Fruit fly (Drosophila melanogaster) whole organism, embryonic: ENCODE measurements around the gene CG12811.
A peak's percentile ranks its signal among the peaks of the same experiment; 100 is the strongest.

Experiments
- Awh ChIP-seq: fragments of 200-800 bp; sonication (Bioruptor generic); IDR thresholded peaks from 2 replicates; pipeline ENCODE4, ENCODE4 v1.3.6; 2022; ENCODE audit warnings: missing biosample characterization, missing genetic modification characterization
- CG10366 ChIP-seq: fragments of 200-800 bp; sonication (Bioruptor generic); IDR thresholded peaks from 2 replicates; pipeline ENCODE4 v1.3.6; 2022; ENCODE audit warnings: missing biosample characterization, missing genetic modification characterization
- CG10543 ChIP-seq: fragments of 200-800 bp; sonication (Bioruptor generic); optimal IDR thresholded peaks from 3 replicates; lab custom pipeline; 2017; ENCODE audit warnings: missing biosample characterization, mild to moderate bottlenecking, missing genetic modification characterization, moderate library complexity
- CG12299 ChIP-seq: fragments of 200-800 bp; sonication (Bioruptor generic); optimal IDR thresholded peaks from 2 replicates; lab custom pipeline; 2018; ENCODE audit warnings: missing biosample characterization, mild to moderate bottlenecking, missing genetic modification characterization
- CG12769 ChIP-seq: fragments of 200-800 bp; sonication (Bioruptor generic); optimal IDR thresholded peaks from 2 replicates; lab custom pipeline; 2019; ENCODE audit warnings: missing biosample characterization, mild to moderate bottlenecking, missing genetic modification characterization, moderate library complexity
- CG14667 ChIP-seq: fragments of 200-800 bp; sonication (Bioruptor generic); IDR thresholded peaks from 2 replicates; pipeline ENCODE4 v1.3.6; 2022; ENCODE audit warnings: missing biosample characterization, missing genetic modification characterization
- CG17328 ChIP-seq: fragments of 200-800 bp; sonication (Bioruptor generic); IDR thresholded peaks from 2 replicates; pipeline ENCODE4 v1.3.6; 2022; ENCODE audit warnings: missing biosample characterization, missing genetic modification characterization
- CG18599 ChIP-seq: fragments of 200-800 bp; sonication (Bioruptor generic); optimal IDR thresholded peaks from 3 replicates; lab custom pipeline; 2017; ENCODE audit warnings: missing biosample characterization, missing genetic modification characterization, mild to moderate bottlenecking, moderate library complexity, missing genetic modification reagents
- CG18619 ChIP-seq: fragments of 200-800 bp; sonication (Bioruptor generic); optimal IDR thresholded peaks from 3 replicates; lab custom pipeline; 2017; ENCODE audit warnings: missing biosample characterization, mild to moderate bottlenecking, missing genetic modification characterization
- CG2875 ChIP-seq: fragments of 200-800 bp; sonication (Bioruptor generic); optimal IDR thresholded peaks from 2 replicates; lab custom pipeline; 2017; ENCODE audit warnings: missing biosample characterization, mild to moderate bottlenecking, missing genetic modification characterization, missing genetic modification reagents
- CG34224 ChIP-seq: fragments of 200-800 bp; sonication (Bioruptor generic); IDR thresholded peaks from 3 replicates; pipeline ENCODE4 v1.3.6; 2022; ENCODE audit warnings: missing biosample characterization, missing genetic modification characterization; ENCODE audit not compliant: partially characterized antibody
- CG3995 ChIP-seq: fragments of 200-800 bp; sonication (Bioruptor generic); optimal IDR thresholded peaks from 3 replicates; lab custom pipeline; 2016; ENCODE audit warnings: missing biosample characterization, missing genetic modification characterization
- CG43689 ChIP-seq: fragments of 200-800 bp; sonication (Bioruptor generic); IDR thresholded peaks from 2 replicates; pipeline ENCODE4 v1.3.6; 2022; ENCODE audit warnings: missing biosample characterization, missing genetic modification characterization
- CG5953 ChIP-seq: fragments of 200-800 bp; sonication (Bioruptor generic); IDR thresholded peaks from 2 replicates; pipeline ENCODE4 v1.3.6; 2022; ENCODE audit warnings: missing biosample characterization, missing genetic modification characterization
- CG6683 ChIP-seq: fragments of 200-800 bp; sonication (Bioruptor generic); optimal IDR thresholded peaks from 2 replicates; lab custom pipeline; 2017; ENCODE audit warnings: missing biosample characterization, mild to moderate bottlenecking, missing genetic modification characterization, missing genetic modification reagents
- CG6854 ChIP-seq: fragments of 200-800 bp; sonication (Bioruptor generic); optimal IDR thresholded peaks from 3 replicates; lab custom pipeline; 2017; ENCODE audit warnings: missing biosample characterization, mild to moderate bottlenecking, missing genetic modification characterization
- CG7271 ChIP-seq: fragments of 200-800 bp; sonication (Bioruptor generic); optimal IDR thresholded peaks from 2 replicates; lab custom pipeline; 2018; ENCODE audit warnings: missing biosample characterization, mild to moderate bottlenecking, missing genetic modification characterization, moderate library complexity
- CG7987 ChIP-seq: fragments of 200-800 bp; sonication (Bioruptor generic); optimal IDR thresholded peaks from 2 replicates; lab custom pipeline; 2018; ENCODE audit warnings: missing biosample characterization, mild to moderate bottlenecking, missing genetic modification characterization, moderate library complexity
- CG8944 ChIP-seq: fragments of 200-800 bp; sonication (Bioruptor generic); optimal IDR thresholded peaks from 3 replicates; lab custom pipeline; 2016; ENCODE audit warnings: missing biosample characterization, missing genetic modification characterization
- CG9817 ChIP-seq: fragments of 200-800 bp; sonication (Bioruptor generic); optimal IDR thresholded peaks from 2 replicates; lab custom pipeline; 2018; ENCODE audit warnings: missing biosample characterization, mild to moderate bottlenecking, missing genetic modification characterization, moderate library complexity
- Dll ChIP-seq: fragments of 200-800 bp; sonication (Bioruptor generic); IDR thresholded peaks from 4 replicates; pipeline ENCODE4 v1.3.6; 2022; ENCODE audit warnings: missing biosample characterization, missing genetic modification characterization; ENCODE audit not compliant: partially characterized antibody
- E2f2 ChIP-seq: fragments of 200-800 bp; sonication (Bioruptor generic); IDR thresholded peaks from 2 replicates; pipeline ENCODE4 v1.3.6; 2022; ENCODE audit warnings: missing biosample characterization, missing genetic modification characterization
- Hsf ChIP-seq: fragments of 200-800 bp; sonication (Bioruptor generic); optimal IDR thresholded peaks from 3 replicates; lab custom pipeline; 2016; ENCODE audit warnings: missing biosample characterization, missing genetic modification characterization
- Lpt ChIP-seq: fragments of >200 bp; optimal IDR thresholded peaks from 2 replicates; lab custom pipeline; 2018; ENCODE audit warnings: missing biosample characterization, missing genetic modification characterization
- Mad ChIP-seq: fragments of 200-800 bp; sonication (Bioruptor generic); optimal IDR thresholded peaks from 2 replicates; lab custom pipeline; 2016; ENCODE audit warnings: missing biosample characterization, missing genetic modification characterization
- Side ChIP-seq: fragments of 200-800 bp; sonication (Bioruptor generic); optimal IDR thresholded peaks from 2 replicates; lab custom pipeline; 2016; ENCODE audit warnings: missing biosample characterization, missing genetic modification characterization
- YL-1 ChIP-seq: fragments of 200-800 bp; sonication (Bioruptor generic); optimal IDR thresholded peaks from 3 replicates; lab custom pipeline; 2017; ENCODE audit warnings: missing biosample characterization, mild to moderate bottlenecking, missing genetic modification characterization
- bbx ChIP-seq: fragments of 200-800 bp; sonication (Bioruptor generic); IDR thresholded peaks from 2 replicates; pipeline ENCODE4 v1.3.6; 2022; ENCODE audit warnings: missing biosample characterization, missing genetic modification characterization; ENCODE audit not compliant: partially characterized antibody
- bigmax ChIP-seq: fragments of 200-800 bp; sonication (Bioruptor generic); optimal IDR thresholded peaks from 2 replicates; lab custom pipeline; 2018; ENCODE audit warnings: missing biosample characterization, mild to moderate bottlenecking, missing genetic modification characterization
- br ChIP-seq: fragments of >200 bp; optimal IDR thresholded peaks from 2 replicates; lab custom pipeline; 2017
- btn ChIP-seq: fragments of 200-800 bp; sonication (Bioruptor generic); optimal IDR thresholded peaks from 2 replicates; lab custom pipeline; 2016; ENCODE audit warnings: missing biosample characterization, missing genetic modification characterization
- chif ChIP-seq, 2 experiments: fragments of 200-800 bp; sonication (Bioruptor generic); optimal IDR thresholded peaks; 3 replicates each; lab custom pipeline; 2016; ENCODE audit warnings: missing biosample characterization in 2 of 2, missing genetic modification characterization in 2 of 2
- chinmo ChIP-seq: fragments of 200-800 bp; sonication (Bioruptor generic); IDR thresholded peaks from 4 replicates; pipeline ENCODE4 v1.3.6; 2022; ENCODE audit warnings: missing biosample characterization, missing genetic modification characterization; ENCODE audit not compliant: partially characterized antibody
- gcm2 ChIP-seq: fragments of 200-800 bp; sonication (Bioruptor generic); optimal IDR thresholded peaks from 2 replicates; lab custom pipeline; 2016; ENCODE audit warnings: missing biosample characterization, missing genetic modification characterization
- insv ChIP-seq, 2 experiments: fragments of 200-800 bp; sonication (Bioruptor generic); optimal IDR thresholded peaks; 3 replicates each; lab custom pipeline; 2016 to 2018; ENCODE audit warnings: missing biosample characterization in 2 of 2, missing genetic modification characterization in 2 of 2
- kay ChIP-seq: fragments of 200-800 bp; sonication (Bioruptor generic); optimal IDR thresholded peaks from 2 replicates; lab custom pipeline; 2016; ENCODE audit warnings: missing biosample characterization, missing genetic modification characterization
- maf-S ChIP-seq: fragments of 200-800 bp; sonication (Bioruptor generic); optimal IDR thresholded peaks from 2 replicates; lab custom pipeline; 2016; ENCODE audit warnings: missing biosample characterization, missing genetic modification characterization
- nmo ChIP-seq: fragments of 200-800 bp; sonication (Bioruptor generic); optimal IDR thresholded peaks from 2 replicates; lab custom pipeline; 2018; ENCODE audit warnings: missing biosample characterization, mild to moderate bottlenecking, missing genetic modification characterization, moderate library complexity
- odd ChIP-seq: fragments of 200-800 bp; sonication (Bioruptor generic); optimal IDR thresholded peaks from 2 replicates; lab custom pipeline; 2017; ENCODE audit warnings: missing biosample characterization, mild to moderate bottlenecking, missing genetic modification characterization
- org-1 ChIP-seq: fragments of 200-800 bp; sonication (Bioruptor generic); optimal IDR thresholded peaks from 2 replicates; lab custom pipeline; 2017; ENCODE audit warnings: missing biosample characterization, missing genetic modification characterization
- pan ChIP-seq, 4 experiments: fragments of >200 bp in 3 of 4; fragments of 200-800 bp in 1 of 4; sonication (Bioruptor generic) in 1 of 4; optimal IDR thresholded peaks in 3 of 4; IDR thresholded peaks in 1 of 4; 2 replicates each; pipeline versions ENCODE4 v1.3.6 to Lab custom; 2017 to 2022; ENCODE audit warnings: missing biosample characterization in 2 of 4, missing genetic modification characterization in 2 of 4, mixed read lengths in 1 of 4
- schlank ChIP-seq: fragments of 200-800 bp; sonication (Bioruptor generic); optimal IDR thresholded peaks from 2 replicates; lab custom pipeline; 2018; ENCODE audit warnings: missing biosample characterization, mild to moderate bottlenecking, missing genetic modification characterization
- scrt ChIP-seq: fragments of 200-800 bp; sonication (Bioruptor generic); optimal IDR thresholded peaks from 2 replicates; lab custom pipeline; 2018; ENCODE audit warnings: missing biosample characterization, mild to moderate bottlenecking, missing genetic modification characterization, moderate library complexity
- sd ChIP-seq: fragments of 200-800 bp; sonication (Bioruptor generic); optimal IDR thresholded peaks from 3 replicates; lab custom pipeline; 2018; ENCODE audit warnings: missing biosample characterization, mild to moderate bottlenecking, missing genetic modification characterization, moderate library complexity
- slp2 ChIP-seq: fragments of 200-800 bp; sonication (Bioruptor generic); optimal IDR thresholded peaks from 2 replicates; lab custom pipeline; 2016; ENCODE audit warnings: missing biosample characterization, missing genetic modification characterization
- ssp ChIP-seq: fragments of 200-800 bp; sonication (Bioruptor generic); IDR thresholded peaks from 2 replicates; pipeline ENCODE4 v1.3.6; 2022; ENCODE audit warnings: missing biosample characterization, missing genetic modification characterization
- wor ChIP-seq: fragments of 200-800 bp; sonication (Bioruptor generic); IDR thresholded peaks from 2 replicates; pipeline ENCODE4 v1.3.6; 2022; ENCODE audit warnings: missing biosample characterization, missing genetic modification characterization
- zfh1 ChIP-seq: fragments of 200-800 bp; sonication (Bioruptor generic); IDR thresholded peaks from 3 replicates; pipeline ENCODE4 v1.3.6; 2022; ENCODE audit warnings: missing biosample characterization, missing genetic modification characterization

The CG12811 gene

DNA sequence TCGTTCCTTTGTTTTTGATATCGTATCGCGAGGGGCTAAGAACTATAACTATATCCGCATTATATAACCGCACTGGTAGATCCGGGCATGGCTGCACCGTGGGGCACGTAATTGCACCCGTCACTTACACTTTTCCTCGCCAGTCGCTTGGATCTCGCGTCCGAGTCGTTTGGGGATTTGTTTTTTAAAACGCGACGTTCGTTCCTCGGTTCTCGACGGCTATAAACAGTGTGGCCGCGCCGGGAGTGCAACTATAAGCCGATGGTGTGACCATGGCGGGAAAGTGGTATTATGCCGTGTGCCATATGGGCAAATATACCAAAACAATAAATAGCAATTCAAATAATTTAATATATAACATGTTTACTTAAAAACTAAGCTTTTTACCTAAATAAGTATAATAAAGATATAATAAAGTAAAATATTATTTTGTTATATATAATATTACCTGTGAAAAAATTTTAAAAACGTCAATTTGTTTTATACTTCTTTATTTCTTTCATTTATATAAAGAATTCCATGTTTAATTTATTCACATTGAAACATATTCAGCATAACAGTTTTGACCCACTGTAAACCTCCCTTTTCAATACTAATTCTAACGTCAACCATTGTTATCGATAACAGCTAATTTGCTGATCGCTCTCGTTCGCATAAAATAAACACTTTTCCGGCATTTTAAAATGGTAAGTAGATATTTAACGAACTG, 5.8 kb downstream of the CG12811 start, which contains the start of the genes Mical and CG3909 (continued):
- TF ChIP-seq CG14667 (GFP tag; lab: Robert Waterston, UW) (peak; percentile 89), nmo (GFP tag; lab: Kevin White, UChicago) (peak; percentile 91), CG12299 (peak; percentile 69), odd (GFP tag; lab: Kevin White, UChicago) (peak; percentile 28), Side (GFP tag; lab: Kevin White, UChicago) (peak; percentile 15), ssp (GFP tag; lab: Robert Waterston, UW) (peak; percentile 83), Dll (peak; percentile 38; the same call in 1 of the 4 replicates), bbx (GFP tag; lab: Robert Waterston, UW) (peak; percentile 50; the same call in 1 of the 2 replicates), CG10543 (GFP tag; lab: Kevin White, UChicago) (peak; percentile 48), chinmo (GFP tag; lab: Robert Waterston, UW) (peak; percentile 72; the same call in 1 of the 4 replicates), CG6683 (GFP tag; lab: Kevin White, UChicago) (peak; percentile 65), CG9817 (tag; lab: Kevin White, UChicago) (peak; percentile 84), CG34224 (peak; percentile 61; the same call in 2 of the 3 replicates), CG7271 (tag; lab: Kevin White, UChicago) (peak; percentile 9), org-1 (GFP tag; lab: Kevin White, UChicago) (peak; percentile 16), chif (GFP tag; optimal IDR thresholded peaks at IDR 0.05; lab: Kevin White, UChicago) (peak in 1 of 2 experiments; percentile 10), CG6854 (GFP tag; lab: Kevin White, UChicago) (no peak), scrt (GFP tag; lab: Kevin White, UChicago) (peak; percentile 35), CG2875 (GFP tag; lab: Kevin White, UChicago) (peak; percentile 52), maf-S (GFP tag; lab: Kevin White, UChicago) (peak; percentile 47), Mad (GFP tag; lab: Kevin White, UChicago) (peak; percentile 9), CG17328 (GFP tag; lab: Robert Waterston, UW) (peak; percentile 86), wor (peak; percentile 60; the same call in 1 of the 2 replicates), br (lab: Kevin White, UChicago) (no peak), zfh1 (peak; percentile 89), pan (optimal IDR thresholded peaks at IDR 0.05; lab: Kevin White, UChicago) (no peak), pan (GFP tag; optimal IDR thresholded peaks at IDR 0.05 in 1 of 2, IDR thresholded peaks at IDR 0.05 in 1 of 2) (peak in 1 of 2 experiments; percentile 95), bigmax (no peak), CG43689 (peak; percentile 84), gcm2 (peak; percentile 13), slp2 (GFP tag; lab: Kevin White, UChicago) (no peak), CG7987 (GFP tag; lab: Kevin White, UChicago) (no peak), E2f2 (GFP tag; lab: Robert Waterston, UW) (peak; percentile 70), btn (GFP tag; lab: Kevin White, UChicago) (no peak), sd (tag; lab: Kevin White, UChicago) (peak; percentile 78), CG10366 (GFP tag; lab: Robert Waterston, UW) (peak; percentile 83), CG18599 (GFP tag; lab: Kevin White, UChicago) (peak; percentile 85), Lpt (GFP tag; lab: Kevin White, UChicago) (no peak), CG8944 (GFP tag; lab: Kevin White, UChicago) (no peak), YL-1 (GFP tag; lab: Kevin White, UChicago) (peak; percentile 53), CG18619 (GFP tag; lab: Kevin White, UChicago) (peak; percentile 78), Hsf (peak; percentile 63), insv (GFP tag; optimal IDR thresholded peaks at IDR 0.05; lab: Kevin White, UChicago) (peak in 1 of 2 experiments; percentile 46), CG12769 (no peak), kay (peak; percentile 75), Awh (peak; percentile 81), schlank (tag; lab: Kevin White, UChicago) (peak; percentile 24), CG3995 (GFP tag; lab: Kevin White, UChicago) (no peak), CG5953 (GFP tag; lab: Robert Waterston, UW) (peak; percentile 67)
